Worm (Caenorhabditis elegans): ENCODE results near the gene eri-12.
"Not testable (repeated sequence)": the region's sequence is repeated elsewhere in the genome, so short reads cannot be mapped to it uniquely, and the experiment has no call there.

Gene eri-12

ce11 chrIV:12127838-12128237 lies 28.8 kb upstream of the eri-12 start:
- TF ChIP-seq him-1 (tag; optimal IDR thresholded peaks at IDR 0.05) (no peak), W03F9.2 (tag; optimal IDR thresholded peaks at IDR 0.05) (no peak)

- TF ChIP-seq W03F9.2 (tag; optimal IDR thresholded peaks at IDR 0.05) = no peak
- no peak for TF ChIP-seq him-1 (tag; optimal IDR thresholded peaks at IDR 0.05)
- no peak for TF ChIP-seq dao-5 (tag; optimal IDR thresholded peaks at IDR 0.05)
Measured at ce11 chrIV:12128708-12129107, 27.9 kb upstream of the eri-12 start.

ce11 chrIV:12129204-12129603 lies 27.4 kb upstream of the eri-12 start, which contains the start of gene lin-24:
Gene lin-24 (plus strand): TSS chrIV:12129504.
- TF ChIP-seq dao-5 (tag; optimal IDR thresholded peaks at IDR 0.05) (no peak), W03F9.2 (tag; optimal IDR thresholded peaks at IDR 0.05) (no peak), him-1 (tag; optimal IDR thresholded peaks at IDR 0.05) (no peak)

ce11 chrIV:12131308-12132072 lies 25.1 kb upstream of the eri-12 start:
- TF ChIP-seq W03F9.2 (tag; optimal IDR thresholded peaks at IDR 0.05) (no peak), dao-5 (tag; optimal IDR thresholded peaks at IDR 0.05) (no peak), him-1 (tag; optimal IDR thresholded peaks at IDR 0.05) (no peak)

DNA sequence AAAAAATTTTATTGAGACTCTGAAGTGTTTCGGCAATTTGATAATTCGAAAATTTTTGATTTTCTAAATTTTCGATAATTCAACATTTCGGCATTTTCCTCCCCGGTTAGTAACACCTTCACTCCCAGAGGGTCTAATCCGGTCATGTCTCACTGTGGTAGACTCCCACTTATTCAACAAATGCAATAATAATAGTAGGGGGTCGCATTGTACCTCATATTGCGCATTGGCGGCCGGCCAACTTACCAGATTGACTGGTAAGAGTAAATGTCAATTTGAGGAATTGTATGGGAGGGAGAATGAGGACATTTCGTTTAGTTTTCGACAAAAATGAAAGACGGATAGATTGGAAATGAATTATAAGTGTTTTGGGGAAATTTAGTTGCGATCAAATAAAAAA lies 22.9 kb upstream of the eri-12 start:
- TF ChIP-seq dao-5 (tag; optimal IDR thresholded peaks at IDR 0.05) = no peak
- no peak for TF ChIP-seq him-1 (tag; optimal IDR thresholded peaks at IDR 0.05)
- no peak for TF ChIP-seq W03F9.2 (tag; optimal IDR thresholded peaks at IDR 0.05)

DNA sequence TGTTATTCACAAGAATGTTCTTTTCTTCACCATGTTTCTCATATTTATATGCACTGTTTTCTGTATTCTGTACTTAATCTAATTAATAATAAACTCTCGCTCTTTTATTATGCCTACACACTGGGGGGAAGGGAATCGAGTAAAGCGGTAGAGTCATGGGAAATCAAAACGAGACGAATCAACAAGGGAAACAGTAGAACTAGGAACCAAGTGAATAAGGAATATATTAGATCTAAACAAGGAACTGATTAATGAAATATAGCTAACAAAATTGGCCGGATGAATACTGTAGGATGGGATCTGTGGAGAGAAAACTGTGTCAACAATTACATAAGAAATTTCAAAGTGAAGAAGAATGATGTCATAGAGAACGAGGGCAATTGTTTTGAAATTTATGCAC lies 21.6 kb upstream of the eri-12 start:
- TF ChIP-seq dao-5 (tag; optimal IDR thresholded peaks at IDR 0.05) (no peak), him-1 (tag; optimal IDR thresholded peaks at IDR 0.05) (no peak), W03F9.2 (tag; optimal IDR thresholded peaks at IDR 0.05) (no peak)

DNA sequence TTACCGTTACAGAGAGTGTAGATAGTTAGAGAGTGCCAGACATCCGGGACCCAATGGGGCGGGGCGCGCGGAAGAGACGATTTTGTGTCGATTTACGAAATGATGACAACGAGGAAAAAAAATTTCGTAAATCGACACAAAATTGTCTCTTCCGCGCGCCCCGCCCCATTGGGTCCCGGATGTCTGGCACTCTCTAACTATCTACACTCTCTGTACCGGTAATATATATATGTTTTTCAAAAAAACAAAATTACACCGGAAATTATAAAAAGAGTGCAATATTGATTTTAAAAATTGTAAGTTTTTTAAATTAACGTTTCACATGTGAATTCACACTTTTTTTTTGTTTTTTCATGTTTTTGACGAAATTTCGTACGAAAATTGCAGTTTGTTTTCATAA lies 18.5 kb upstream of the eri-12 start, which contains the start of gene B0001.4:
B0001.4 (minus strand) TSS at position 101 of the 400 bp plus-strand sequence.
- TF ChIP-seq him-1, dao-5, W03F9.2 (tag; optimal IDR thresholded peaks at IDR 0.05): not testable (repeated sequence)

- TF ChIP-seq him-1 (tag; optimal IDR thresholded peaks at IDR 0.05) = no peak
- TF ChIP-seq W03F9.2 (tag; optimal IDR thresholded peaks at IDR 0.05) = no peak
- no peak for TF ChIP-seq dao-5 (tag; optimal IDR thresholded peaks at IDR 0.05)
Measured at ce11 chrIV:12140959-12141358, 15.7 kb upstream of the eri-12 start, which contains the start of gene B0001.8. Gene B0001.8 (minus strand): TSS chrIV:12141059.

DNA sequence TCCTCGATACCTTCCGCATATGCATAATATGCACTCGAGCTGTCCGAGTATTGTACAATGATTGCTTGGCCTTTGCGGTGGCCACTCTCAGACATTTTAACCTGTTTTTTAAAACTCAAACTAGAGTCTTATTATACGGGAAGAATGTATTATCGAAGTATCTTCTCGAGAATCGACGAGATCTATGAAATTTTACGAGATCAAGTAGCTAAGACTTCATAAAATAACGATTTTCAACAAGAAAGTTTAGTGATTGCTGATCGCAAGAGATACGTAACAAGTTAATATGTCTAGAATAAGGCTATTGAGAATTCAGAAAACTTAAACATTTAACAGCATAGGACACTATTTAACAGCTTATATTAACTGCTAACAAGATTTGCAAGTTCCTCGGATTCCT lies 13.4 kb upstream of the eri-12 start, which contains the start of gene B0001.5:
B0001.5 (minus strand) TSS at position 101 of the 400 bp plus-strand sequence.
- TF ChIP-seq dao-5 (tag; optimal IDR thresholded peaks at IDR 0.05) (no peak), W03F9.2 (tag; optimal IDR thresholded peaks at IDR 0.05) (no peak), him-1 (tag; optimal IDR thresholded peaks at IDR 0.05) (no peak)

ce11 chrIV:12145681-12146080 lies 11.0 kb upstream of the eri-12 start, which contains the start of gene B0001.3:
Gene B0001.3 (minus strand): TSS chrIV:12145735.
- no peak for TF ChIP-seq W03F9.2 (tag; optimal IDR thresholded peaks at IDR 0.05)
- TF ChIP-seq dao-5 (tag; optimal IDR thresholded peaks at IDR 0.05) = no peak
- TF ChIP-seq him-1 (tag; optimal IDR thresholded peaks at IDR 0.05) = no peak

- TF ChIP-seq dao-5 (tag; optimal IDR thresholded peaks at IDR 0.05) (no peak), W03F9.2 (tag; optimal IDR thresholded peaks at IDR 0.05) (no peak), him-1 (tag; optimal IDR thresholded peaks at IDR 0.05) (no peak)
Measured at ce11 chrIV:12149609-12150008, 7.0 kb upstream of the eri-12 start.

DNA sequence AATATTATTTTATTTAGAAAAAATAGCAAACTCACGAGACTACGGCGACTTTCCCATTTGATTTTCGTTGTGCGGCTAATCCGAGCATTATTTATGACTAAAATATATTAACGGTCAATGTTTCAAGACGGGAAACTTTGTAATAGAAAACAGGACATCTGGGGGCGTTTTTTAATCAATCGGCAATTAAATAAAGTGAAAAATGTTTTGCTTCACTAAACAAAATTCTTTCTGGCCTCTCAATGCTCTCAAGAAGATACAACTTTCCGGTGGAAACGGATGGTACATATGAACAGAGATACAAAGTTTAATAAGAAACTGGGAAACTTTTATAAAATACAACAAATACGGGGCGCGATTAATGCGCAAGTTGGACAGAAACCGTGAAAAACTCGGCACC lies 5.8 kb upstream of the eri-12 start, which contains the start of gene B0001.2:
B0001.2 (minus strand) TSS at position 101 of the 400 bp plus-strand sequence.
- no peak for TF ChIP-seq W03F9.2 (tag; optimal IDR thresholded peaks at IDR 0.05)
- no peak for TF ChIP-seq him-1 (tag; optimal IDR thresholded peaks at IDR 0.05)
- TF ChIP-seq dao-5 (tag; optimal IDR thresholded peaks at IDR 0.05) = no peak

ce11 chrIV:12154195-12154677 lies 2.4 kb upstream of the eri-12 start, which contains the start of gene B0001.7:
Gene B0001.7 (minus strand): TSS chrIV:12154245.
- no peak for TF ChIP-seq him-1 (tag; optimal IDR thresholded peaks at IDR 0.05)
- TF ChIP-seq W03F9.2 (tag; optimal IDR thresholded peaks at IDR 0.05) = no peak
- no peak for TF ChIP-seq dao-5 (tag; optimal IDR thresholded peaks at IDR 0.05)

DNA sequence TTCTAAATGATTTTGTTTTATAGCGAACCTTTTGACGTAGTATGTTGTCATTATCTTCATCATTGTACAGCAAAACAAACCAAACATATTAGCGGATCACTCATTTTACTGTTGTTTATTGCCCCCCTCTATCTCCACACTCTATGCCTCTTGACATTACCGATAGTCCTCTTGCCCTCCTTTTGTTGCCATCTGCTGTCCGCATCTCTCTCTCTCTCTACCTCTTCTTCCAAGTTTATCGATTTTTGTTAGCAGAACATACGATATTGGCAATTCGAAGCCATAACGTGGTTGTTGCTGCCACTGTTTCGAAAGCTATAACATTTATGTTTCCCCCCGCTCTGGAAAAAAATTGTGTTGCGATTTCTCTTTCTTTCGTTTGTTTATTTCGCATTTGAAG lies 1.3 kb downstream of the eri-12 start:
- no peak for TF ChIP-seq him-1 (tag; optimal IDR thresholded peaks at IDR 0.05)
